Worm (Caenorhabditis elegans): Measurements from ENCODE around the gene C35B1.3.

Gene C35B1.3

DNA sequence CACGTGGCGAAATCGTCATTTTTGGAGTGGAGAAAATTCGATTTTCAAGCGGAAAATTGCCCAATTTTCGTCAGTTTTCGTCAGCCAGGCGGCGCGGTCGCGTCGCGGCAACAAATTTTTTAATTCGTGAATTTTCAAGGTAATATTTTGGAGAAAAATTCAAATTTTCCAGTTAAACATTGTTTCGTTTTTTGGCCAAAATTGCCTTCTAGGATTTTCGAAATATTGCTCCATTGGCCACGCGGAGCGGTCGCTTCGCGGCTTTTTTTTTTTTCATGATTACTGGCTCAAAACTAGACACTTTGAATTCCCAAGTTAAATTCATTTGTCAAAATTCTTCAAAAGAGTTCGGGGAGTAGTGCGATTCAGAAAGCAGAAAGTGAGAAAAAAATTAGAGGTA, 33.3 kb upstream of the C35B1.3 start (continued):
- peak; percentile 59; the same call in 1 of the 2 replicates for TF ChIP-seq Y53G8AR.9 (GFP tag; conservative IDR thresholded peaks at IDR 0.05)
- TF ChIP-seq ets-4 (GFP tag; optimal IDR thresholded peaks at IDR 0.05), result no peak
- no peak for TF ChIP-seq lag-1 (GFP tag; IDR thresholded peaks at IDR 0.05)
- no peak for TF ChIP-seq mes-4 (tag; optimal IDR thresholded peaks at IDR 0.05)
- TF ChIP-seq attf-3 (GFP tag; conservative IDR thresholded peaks at IDR 0.05), result no peak
- peak; percentile 30 for TF ChIP-seq nhr-90 (tag; optimal IDR thresholded peaks at IDR 0.05)
- TF ChIP-seq egl-44 (GFP tag; IDR thresholded peaks at IDR 0.05), result no peak
- peak; percentile 33 for TF ChIP-seq die-1 (tag; optimal IDR thresholded peaks at IDR 0.05)
- TF ChIP-seq dpff-1 (tag; optimal IDR thresholded peaks at IDR 0.05), result no peak
- TF ChIP-seq lin-54 (GFP tag; optimal IDR thresholded peaks at IDR 0.05), result peak; percentile 55
- peak; percentile 67 for TF ChIP-seq B0336.3 (GFP tag; IDR thresholded peaks at IDR 0.05)
- no peak for TF ChIP-seq B0261.1 (tag; optimal IDR thresholded peaks at IDR 0.05)
- TF ChIP-seq sea-2 (GFP tag; IDR thresholded peaks at IDR 0.05), result no peak
- TF ChIP-seq mxl-1 (tag; optimal IDR thresholded peaks at IDR 0.05), result peak; percentile 6
- peak; percentile 43 for TF ChIP-seq unc-130 (GFP tag; optimal IDR thresholded peaks at IDR 0.05)
- TF ChIP-seq cebp-1 (GFP tag; IDR thresholded peaks at IDR 0.05), result no peak
- peak; percentile 48 for TF ChIP-seq cebp-1 (tag; optimal IDR thresholded peaks at IDR 0.05)
- TF ChIP-seq cebp-2 (GFP tag; IDR thresholded peaks at IDR 0.05), result no peak
- no peak for TF ChIP-seq F39B2.1 (GFP tag; IDR thresholded peaks at IDR 0.05)
- TF ChIP-seq Y56A3A.18 (GFP tag; IDR thresholded peaks at IDR 0.05), result no peak
- peak; percentile 35 for TF ChIP-seq xnd-1 (tag; optimal IDR thresholded peaks at IDR 0.05)
- no peak for TF ChIP-seq ama-1 (optimal IDR thresholded peaks at IDR 0.05)
- peak in 1 of 2 experiments; percentile 86 for TF ChIP-seq ama-1 (GFP tag; optimal IDR thresholded peaks at IDR 0.05)
- TF ChIP-seq attf-5 (GFP tag; optimal IDR thresholded peaks at IDR 0.05), result no peak
- TF ChIP-seq hrde-1 (tag; optimal IDR thresholded peaks at IDR 0.05; ENCODE audit: borderline replicate concordance), result peak; percentile 87
- no peak for TF ChIP-seq rpc-1 (optimal IDR thresholded peaks at IDR 0.05)
- TF ChIP-seq rpc-1 (tag; optimal IDR thresholded peaks at IDR 0.05), result no peak
- no peak for TF ChIP-seq dox-1 (GFP tag; IDR thresholded peaks at IDR 0.05)
- peak; percentile 56 for TF ChIP-seq pbrm-1 (GFP tag; IDR thresholded peaks at IDR 0.05)
- no peak for TF ChIP-seq repo-1 (tag; optimal IDR thresholded peaks at IDR 0.05)
- TF ChIP-seq ztf-3 (GFP tag; optimal IDR thresholded peaks at IDR 0.05), result no peak
- TF ChIP-seq lir-1 (GFP tag; conservative IDR thresholded peaks at IDR 0.05), result no peak
- TF ChIP-seq zim-3 (tag; optimal IDR thresholded peaks at IDR 0.05), result no peak
- TF ChIP-seq ztf-25 (GFP tag; IDR thresholded peaks at IDR 0.05), result peak; percentile 80; the same call in 1 of the 2 replicates
- no peak for TF ChIP-seq F22D6.2 (tag; optimal IDR thresholded peaks at IDR 0.05)
- TF ChIP-seq ceh-40 (GFP tag; IDR thresholded peaks at IDR 0.05), result no peak
- TF ChIP-seq lin-35 (GFP tag; optimal IDR thresholded peaks at IDR 0.05), result peak in 1 of 3 experiments; percentile 36
- TF ChIP-seq madf-3 (GFP tag; IDR thresholded peaks at IDR 0.05), result peak; percentile 77; the same call in 1 of the 2 replicates
- TF ChIP-seq pha-4 (tag; optimal IDR thresholded peaks at IDR 0.05), result no peak
- TF ChIP-seq snpc-1.1 (tag; optimal IDR thresholded peaks at IDR 0.05; ENCODE audit: insufficient read depth), result peak; percentile 22
- no peak for TF ChIP-seq F55B11.4 (tag; optimal IDR thresholded peaks at IDR 0.05; ENCODE audit: borderline replicate concordance, insufficient read depth)
- TF ChIP-seq ztf-18 (tag; optimal IDR thresholded peaks at IDR 0.05), result peak; percentile 74
- no peak for TF ChIP-seq ztf-6 (GFP tag; IDR thresholded peaks at IDR 0.05)
- TF ChIP-seq nhr-120 (GFP tag; IDR thresholded peaks at IDR 0.05), result no peak
- no peak for TF ChIP-seq sdz-38 (tag; optimal IDR thresholded peaks at IDR 0.05)
- peak; percentile 52 for TF ChIP-seq tlf-1 (GFP tag; optimal IDR thresholded peaks at IDR 0.05)
- TF ChIP-seq hmg-20 (GFP tag; IDR thresholded peaks at IDR 0.05), result 0 out of 2 replicates have a peak, but pooled peaks have one; percentile 4
- TF ChIP-seq egl-18 (GFP tag; IDR thresholded peaks at IDR 0.05), result no peak

All from whole organism, young adult.